Worm (Caenorhabditis elegans) whole organism, late embryonic: Measurements from ENCODE around the gene rol-3.

ENCODE experiments used
- dmd-4 ChIP-seq: sonication (generic microtip); optimal IDR thresholded peaks from 2 replicates; lab custom pipeline; 2016; ENCODE audit warnings: borderline replicate concordance, missing genetic modification characterization, missing compliant biosample characterization
- gmeb-2 ChIP-seq: sonication (generic microtip); optimal IDR thresholded peaks from 2 replicates; lab custom pipeline; 2016; ENCODE audit warnings: missing genetic modification characterization, inconsistent platforms, missing compliant biosample characterization
- sox-4 ChIP-seq: sonication (generic microtip); optimal IDR thresholded peaks from 2 replicates; lab custom pipeline; 2017; ENCODE audit warnings: mild to moderate bottlenecking, missing genetic modification characterization, inconsistent platforms, missing compliant biosample characterization
- tbx-2 ChIP-seq: sonication (generic microtip); optimal IDR thresholded peaks from 2 replicates; lab custom pipeline; 2016; ENCODE audit warnings: missing genetic modification characterization, missing compliant biosample characterization
- tbx-7 ChIP-seq: sonication (generic microtip); optimal IDR thresholded peaks from 2 replicates; lab custom pipeline; 2016; ENCODE audit warnings: missing genotype, missing genetic modification characterization, missing compliant biosample characterization
- unc-3 ChIP-seq, 2 experiments: fragments of 200-800 bp in 1 of 2; sonication (Bioruptor generic) in 1 of 2; sonication (generic microtip) in 1 of 2; conservative IDR thresholded peaks in 1 of 2; optimal IDR thresholded peaks in 1 of 2; 2 replicates each; pipeline versions ENCODE4 v1.3.6 to Lab custom; 2016 to 2022; ENCODE audit warnings: missing compliant biosample characterization in 2 of 2, missing genetic modification characterization in 2 of 2, missing genetic modification reagents in 1 of 2
- unc-86 ChIP-seq: sonication (generic microtip); optimal IDR thresholded peaks from 2 replicates; lab custom pipeline; 2016; ENCODE audit warnings: missing genetic modification characterization, missing compliant biosample characterization

DNA sequence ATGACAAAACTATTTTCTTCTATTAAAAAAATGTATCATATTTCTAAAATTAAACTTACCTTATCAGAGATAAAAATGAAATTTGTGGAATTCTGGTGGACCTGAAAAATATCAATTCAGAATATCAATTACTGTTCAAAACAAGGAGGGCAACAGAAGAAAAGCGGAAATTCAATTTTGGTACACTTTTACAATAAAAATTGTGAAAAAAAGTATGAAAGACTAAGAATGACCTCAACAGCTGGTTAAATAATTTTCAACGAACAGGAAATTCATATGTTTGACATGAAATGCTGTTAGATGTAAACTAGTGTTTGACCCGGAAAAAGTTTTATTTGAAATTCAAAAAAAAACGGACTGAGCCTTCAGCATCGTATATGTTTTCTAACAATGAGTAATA, 24.3 kb downstream of the rol-3 start, which contains the start of gene K07C11.7:
- TF ChIP-seq unc-3 (GFP tag; conservative IDR thresholded peaks at IDR 0.05; lab: Robert Waterston, UW): no peak
- no peak for TF ChIP-seq unc-3 (tag; optimal IDR thresholded peaks at IDR 0.05; lab: Kevin White, UChicago)
- no peak for TF ChIP-seq gmeb-2 (tag; lab: Kevin White, UChicago)
- TF ChIP-seq tbx-7 (tag; lab: Kevin White, UChicago): no peak
- no peak for TF ChIP-seq sox-4 (tag; lab: Kevin White, UChicago)
- TF ChIP-seq dmd-4 (tag; lab: Kevin White, UChicago): no peak
- TF ChIP-seq tbx-2 (tag; lab: Kevin White, UChicago): no peak
- TF ChIP-seq unc-86 (tag; lab: Kevin White, UChicago): no peak
